Worm (Caenorhabditis elegans) whole organism, mixed stage, embryonic: ENCODE results near the gene B0222.1.

Experiments
- ceh-39 ChIP-seq: fragments of 150-350 bp; optimal IDR thresholded peaks from 2 replicates; lab custom pipeline; 2014; ENCODE audit warnings: missing biosample characterization, missing genetic modification characterization
- nhr-237 ChIP-seq: fragments of 150-350 bp; optimal IDR thresholded peaks from 2 replicates; lab custom pipeline; 2014; ENCODE audit warnings: missing biosample characterization, missing genetic modification characterization
- snpc-4 ChIP-seq: fragments of 150-350 bp; optimal IDR thresholded peaks from 2 replicates; lab custom pipeline; 2014; ENCODE audit warnings: missing biosample characterization, missing genetic modification characterization

ce11 chrV:9166306-9166705, 32.3 kb downstream of the B0222.1 start:
- no peak for TF ChIP-seq snpc-4 (tag; lab: Kevin White, UChicago)
- no peak for TF ChIP-seq nhr-237 (tag; lab: Kevin White, UChicago)
- TF ChIP-seq ceh-39, result no peak
